Fruit fly (Drosophila melanogaster) whole organism, embryonic: ENCODE results near the gene CG17625.

Experiments used
- ATbp ChIP-seq: fragments of 200-800 bp; sonication (Bioruptor generic); optimal IDR thresholded peaks from 2 replicates; lab custom pipeline; 2017; ENCODE audit warnings: missing biosample characterization, mild to moderate bottlenecking, missing genetic modification characterization, missing genetic modification reagents
- BEAF-32 ChIP-seq: fragments of 200-800 bp; sonication (Bioruptor generic); optimal IDR thresholded peaks from 3 replicates; lab custom pipeline; 2017; ENCODE audit warnings: missing biosample characterization, missing genetic modification characterization, mild to moderate bottlenecking, moderate library complexity, missing genetic modification reagents
- C15 ChIP-seq: fragments of 200-800 bp; sonication (Bioruptor generic); IDR thresholded peaks from 3 replicates; pipeline ENCODE4 v1.3.6; 2022; ENCODE audit warnings: missing biosample characterization, missing genetic modification characterization
- CG11398 ChIP-seq: fragments of 200-800 bp; sonication (Bioruptor generic); optimal IDR thresholded peaks from 2 replicates; lab custom pipeline; 2016; ENCODE audit warnings: missing biosample characterization, missing genetic modification characterization
- CG11560 ChIP-seq: fragments of 200-800 bp; sonication (Bioruptor generic); IDR thresholded peaks from 3 replicates; pipeline ENCODE4 v1.3.6; 2022; ENCODE audit warnings: missing biosample characterization, missing genetic modification characterization
- CG13624 ChIP-seq: fragments of 200-800 bp; sonication (Bioruptor generic); optimal IDR thresholded peaks from 2 replicates; lab custom pipeline; 2016; ENCODE audit warnings: missing biosample characterization, missing genetic modification characterization
- CG16815 ChIP-seq: fragments of 200-800 bp; sonication (Bioruptor generic); optimal IDR thresholded peaks from 3 replicates; lab custom pipeline; 2017; ENCODE audit warnings: missing biosample characterization, mild to moderate bottlenecking, missing genetic modification characterization
- CG17385 ChIP-seq: fragments of 200-800 bp; sonication (Bioruptor generic); optimal IDR thresholded peaks from 3 replicates; lab custom pipeline; 2018; ENCODE audit warnings: missing biosample characterization, mild to moderate bottlenecking, missing genetic modification characterization
- CG2889 ChIP-seq: fragments of 200-800 bp; sonication (Bioruptor generic); IDR thresholded peaks from 3 replicates; pipeline ENCODE4 v1.3.6; 2022; ENCODE audit warnings: missing biosample characterization, missing genetic modification characterization
- CG31365 ChIP-seq: fragments of 200-800 bp; sonication (Bioruptor generic); optimal IDR thresholded peaks from 2 replicates; lab custom pipeline; 2018; ENCODE audit warnings: missing biosample characterization, mild to moderate bottlenecking, missing genetic modification characterization
- CG3847 ChIP-seq: fragments of 200-800 bp; sonication (Bioruptor generic); IDR thresholded peaks from 2 replicates; pipeline ENCODE4 v1.3.6; 2022; ENCODE audit warnings: missing biosample characterization, missing genetic modification characterization
- CG4360 ChIP-seq: fragments of 200-800 bp; sonication (Bioruptor generic); IDR thresholded peaks from 2 replicates; pipeline ENCODE4 v1.3.6; 2022; ENCODE audit warnings: missing biosample characterization, missing genetic modification characterization
- CG6175 ChIP-seq: fragments of 200-800 bp; sonication (Bioruptor generic); IDR thresholded peaks from 3 replicates; pipeline ENCODE4 v1.3.6; 2022; ENCODE audit warnings: missing biosample characterization, missing genetic modification characterization
- CG6791 ChIP-seq: fragments of 200-800 bp; sonication (Bioruptor generic); IDR thresholded peaks from 3 replicates; pipeline ENCODE4 v1.3.6; 2022; ENCODE audit warnings: missing biosample characterization, missing genetic modification characterization; ENCODE audit not compliant: partially characterized antibody
- CG7372 ChIP-seq: fragments of 200-800 bp; sonication (Bioruptor generic); IDR thresholded peaks from 2 replicates; pipeline ENCODE4 v1.3.6; 2022; ENCODE audit warnings: missing biosample characterization, missing genetic modification characterization
- CG9215 ChIP-seq: fragments of 200-800 bp; sonication (Bioruptor generic); IDR thresholded peaks from 2 replicates; pipeline ENCODE4 v1.3.6; 2022; ENCODE audit warnings: missing biosample characterization, missing genetic modification characterization
- CG9609 ChIP-seq: fragments of 200-800 bp; sonication (Bioruptor generic); optimal IDR thresholded peaks from 3 replicates; lab custom pipeline; 2016; ENCODE audit warnings: missing biosample characterization, missing genetic modification characterization
- CG9727 ChIP-seq: fragments of 200-800 bp; sonication (Bioruptor generic); optimal IDR thresholded peaks from 3 replicates; lab custom pipeline; 2017; ENCODE audit warnings: missing biosample characterization, mild to moderate bottlenecking, missing genetic modification characterization
- Dip3 ChIP-seq: fragments of 200-800 bp; sonication (Bioruptor generic); optimal IDR thresholded peaks from 3 replicates; lab custom pipeline; 2016; ENCODE audit warnings: missing biosample characterization, missing genetic modification characterization
- Doc2 ChIP-seq: fragments of 200-800 bp; sonication (Bioruptor generic); IDR thresholded peaks from 2 replicates; pipeline ENCODE4 v1.3.6; 2022; ENCODE audit warnings: missing biosample characterization, missing genetic modification characterization
- Doc3 ChIP-seq: fragments of 200-800 bp; sonication (Bioruptor generic); IDR thresholded peaks from 3 replicates; pipeline ENCODE4 v1.3.6; 2022; ENCODE audit warnings: missing biosample characterization, missing genetic modification characterization; ENCODE audit not compliant: partially characterized antibody
- Fer1 ChIP-seq: fragments of 200-800 bp; sonication (Bioruptor generic); optimal IDR thresholded peaks from 2 replicates; lab custom pipeline; 2017; ENCODE audit warnings: missing biosample characterization, mild to moderate bottlenecking, missing genetic modification characterization
- Fer3 ChIP-seq: fragments of 200-800 bp; sonication (Bioruptor generic); optimal IDR thresholded peaks from 2 replicates; lab custom pipeline; 2018; ENCODE audit warnings: missing biosample characterization, mild to moderate bottlenecking, missing genetic modification characterization, moderate library complexity
- Myb ChIP-seq: fragments of 200-800 bp; sonication (Bioruptor generic); optimal IDR thresholded peaks from 2 replicates; lab custom pipeline; 2016; ENCODE audit warnings: missing biosample characterization, missing genetic modification characterization
- NC2α ChIP-seq: fragments of 200-800 bp; sonication (Bioruptor generic); optimal IDR thresholded peaks from 2 replicates; lab custom pipeline; 2016; ENCODE audit warnings: missing biosample characterization, missing genetic modification characterization
- Oli ChIP-seq: fragments of 200-800 bp; sonication (Bioruptor generic); optimal IDR thresholded peaks from 2 replicates; lab custom pipeline; 2018; ENCODE audit warnings: missing biosample characterization, mild to moderate bottlenecking, missing genetic modification characterization, moderate library complexity
- Sox100B ChIP-seq: fragments of 200-800 bp; sonication (Bioruptor generic); optimal IDR thresholded peaks from 3 replicates; lab custom pipeline; 2018; ENCODE audit warnings: missing biosample characterization, mild to moderate bottlenecking, missing genetic modification characterization
- TFAM ChIP-seq: fragments of 200-800 bp; sonication (Bioruptor generic); optimal IDR thresholded peaks from 2 replicates; lab custom pipeline; 2017; ENCODE audit warnings: missing biosample characterization, missing genetic modification characterization, inconsistent platforms
- Usf ChIP-seq: fragments of 200-800 bp; sonication (Bioruptor generic); optimal IDR thresholded peaks from 2 replicates; lab custom pipeline; 2017; ENCODE audit warnings: missing genotype, missing biosample characterization, missing genetic modification characterization
- ap ChIP-seq: fragments of 200-800 bp; sonication (Bioruptor generic); IDR thresholded peaks from 2 replicates; pipeline ENCODE4 v1.3.6; 2022; ENCODE audit warnings: missing biosample characterization, missing genetic modification characterization
- ara ChIP-seq: fragments of 200-800 bp; sonication (Bioruptor generic); IDR thresholded peaks from 2 replicates; pipeline ENCODE4 v1.3.6; 2022; ENCODE audit warnings: missing biosample characterization, missing genetic modification characterization
- ash1 ChIP-seq: fragments of 200-800 bp; sonication (Bioruptor generic); optimal IDR thresholded peaks from 2 replicates; lab custom pipeline; 2018; ENCODE audit warnings: missing biosample characterization, mild to moderate bottlenecking, missing genetic modification characterization
- ato ChIP-seq: fragments of 200-800 bp; sonication (Bioruptor generic); IDR thresholded peaks from 2 replicates; pipeline ENCODE4 v1.3.6; 2022; ENCODE audit warnings: missing biosample characterization, missing genetic modification characterization; ENCODE audit not compliant: partially characterized antibody
- bbx ChIP-seq: fragments of 200-800 bp; sonication (Bioruptor generic); IDR thresholded peaks from 2 replicates; pipeline ENCODE4 v1.3.6; 2022; ENCODE audit warnings: missing biosample characterization, missing genetic modification characterization; ENCODE audit not compliant: partially characterized antibody
- corto ChIP-seq: fragments of 200-800 bp; sonication (Bioruptor generic); optimal IDR thresholded peaks from 2 replicates; lab custom pipeline; 2016; ENCODE audit warnings: missing biosample characterization, mild to moderate bottlenecking, missing genetic modification characterization, moderate library complexity
- dm ChIP-seq: fragments of 200-800 bp; sonication (Bioruptor generic); optimal IDR thresholded peaks from 3 replicates; lab custom pipeline; 2016; ENCODE audit warnings: missing biosample characterization, missing genetic modification characterization
- dmrt99B ChIP-seq: fragments of 200-800 bp; sonication (Bioruptor generic); optimal IDR thresholded peaks from 2 replicates; lab custom pipeline; 2018; ENCODE audit warnings: missing biosample characterization, mild to moderate bottlenecking, missing genetic modification characterization, moderate library complexity
- gfzf ChIP-seq: fragments of 200-800 bp; sonication (Bioruptor generic); optimal IDR thresholded peaks from 2 replicates; lab custom pipeline; 2016; ENCODE audit warnings: missing biosample characterization, mild to moderate bottlenecking, missing genetic modification characterization, moderate library complexity
- h ChIP-seq: fragments of >200 bp; optimal IDR thresholded peaks from 2 replicates; lab custom pipeline; 2017
- kni ChIP-seq: fragments of 200-800 bp; sonication (Bioruptor generic); optimal IDR thresholded peaks from 3 replicates; lab custom pipeline; 2017; ENCODE audit warnings: mild to moderate bottlenecking, missing biosample characterization, missing genetic modification reagents, missing genetic modification characterization
- mam ChIP-seq: fragments of 200-800 bp; sonication (Bioruptor generic); optimal IDR thresholded peaks from 3 replicates; lab custom pipeline; 2016; ENCODE audit warnings: missing biosample characterization, missing genetic modification characterization
- nerfin-1 ChIP-seq: fragments of 200-800 bp; sonication (Bioruptor generic); optimal IDR thresholded peaks from 3 replicates; lab custom pipeline; 2019; ENCODE audit warnings: missing biosample characterization, mild to moderate bottlenecking, missing genetic modification characterization, moderate library complexity
- nerfin-2 ChIP-seq: fragments of 200-800 bp; sonication (Bioruptor generic); IDR thresholded peaks from 2 replicates; pipeline ENCODE4 v1.3.6; 2022; ENCODE audit warnings: missing biosample characterization, missing genetic modification characterization; ENCODE audit not compliant: partially characterized antibody
- pan ChIP-seq, 4 experiments: fragments of >200 bp in 3 of 4; fragments of 200-800 bp in 1 of 4; sonication (Bioruptor generic) in 1 of 4; optimal IDR thresholded peaks in 3 of 4; IDR thresholded peaks in 1 of 4; 2 replicates each; pipeline versions ENCODE4 v1.3.6 to Lab custom; 2017 to 2022; ENCODE audit warnings: missing biosample characterization in 2 of 4, missing genetic modification characterization in 2 of 4, mixed read lengths in 1 of 4
- schlank ChIP-seq: fragments of 200-800 bp; sonication (Bioruptor generic); optimal IDR thresholded peaks from 2 replicates; lab custom pipeline; 2018; ENCODE audit warnings: missing biosample characterization, mild to moderate bottlenecking, missing genetic modification characterization
- sim ChIP-seq: fragments of 200-800 bp; sonication (Bioruptor generic); IDR thresholded peaks from 2 replicates; pipeline ENCODE4 v1.3.6; 2022; ENCODE audit warnings: missing biosample characterization, missing genetic modification characterization
- sr ChIP-seq: fragments of 200-800 bp; sonication (Bioruptor generic); IDR thresholded peaks from 3 replicates; pipeline ENCODE4 v1.3.6; 2022; ENCODE audit warnings: missing biosample characterization, missing genetic modification characterization
- toy ChIP-seq: fragments of 200-800 bp; sonication (Bioruptor generic); IDR thresholded peaks from 2 replicates; pipeline ENCODE4 v1.3.6; 2022; ENCODE audit warnings: missing biosample characterization, missing genetic modification characterization
- trh ChIP-seq: fragments of 200-800 bp; sonication (Bioruptor generic); optimal IDR thresholded peaks from 2 replicates; lab custom pipeline; 2016; ENCODE audit warnings: missing biosample characterization, missing genetic modification characterization
- yki ChIP-seq: fragments of >200 bp; optimal IDR thresholded peaks from 3 replicates; lab custom pipeline; 2018
- zen ChIP-seq: fragments of 200-800 bp; sonication (Bioruptor generic); optimal IDR thresholded peaks from 3 replicates; lab custom pipeline; 2018; ENCODE audit warnings: missing biosample characterization, mild to moderate bottlenecking, missing genetic modification characterization, moderate library complexity

CG17625 gene

dm6 chr3R:22690311-22690710, 3.7 kb downstream of the CG17625 start, which contains the start of the genes wfs1 and Nup133 (continued):
- TF ChIP-seq CG6175 (GFP tag; lab: Robert Waterston, UW) (no peak), gfzf (GFP tag; lab: Kevin White, UChicago) (no peak), NC2α (GFP tag; lab: Kevin White, UChicago) (no peak), CG11560 (tag; lab: Robert Waterston, UW) (no peak; the same call in 2 of the 3 replicates), CG16815 (GFP tag; lab: Kevin White, UChicago) (peak; percentile 37), CG6791 (GFP tag; lab: Robert Waterston, UW) (peak; percentile 79), CG3847 (GFP tag; lab: Robert Waterston, UW) (peak; percentile 75), ara (0 out of 2 replicates have a peak, but pooled peaks have one; percentile 5), TFAM (GFP tag; lab: Kevin White, UChicago) (no peak), corto (GFP tag; lab: Kevin White, UChicago) (no peak), h (no peak), Doc3 (GFP tag; lab: Robert Waterston, UW) (peak; percentile 84), pan (optimal IDR thresholded peaks at IDR 0.05; lab: Kevin White, UChicago) (no peak), pan (GFP tag; optimal IDR thresholded peaks at IDR 0.05 in 1 of 2, IDR thresholded peaks at IDR 0.05 in 1 of 2) (peak in 1 of 2 experiments; percentile 70), bbx (GFP tag; lab: Robert Waterston, UW) (peak; percentile 32; the same call in 1 of the 2 replicates), CG31365 (no peak), CG4360 (GFP tag; lab: Robert Waterston, UW) (no peak), ap (GFP tag; lab: Robert Waterston, UW) (no peak), ato (GFP tag; lab: Robert Waterston, UW) (peak; percentile 55; the same call in 1 of the 2 replicates), sr (no peak), Myb (GFP tag; lab: Kevin White, UChicago) (peak; percentile 18), CG7372 (GFP tag; lab: Robert Waterston, UW) (peak; percentile 65), mam (GFP tag; lab: Kevin White, UChicago) (no peak), CG9609 (GFP tag; lab: Kevin White, UChicago) (no peak), CG11398 (GFP tag; lab: Kevin White, UChicago) (no peak), schlank (tag; lab: Kevin White, UChicago) (no peak), kni (no peak), Usf (GFP tag; lab: Kevin White, UChicago) (peak; percentile 46), nerfin-1 (peak; percentile 85), Dip3 (GFP tag; lab: Kevin White, UChicago) (no peak), Fer3 (tag; lab: Kevin White, UChicago) (peak; percentile 81), CG13624 (GFP tag; lab: Kevin White, UChicago) (no peak), toy (no peak), dm (no peak), ash1 (no peak), Sox100B (no peak), C15 (0 out of 3 replicates have a peak, but pooled peaks have one; percentile 48), yki (no peak), Oli (tag; lab: Kevin White, UChicago) (peak; percentile 66), trh (GFP tag; lab: Kevin White, UChicago) (peak; percentile 42), CG9215 (peak; percentile 64), BEAF-32 (peak; percentile 81), Doc2 (GFP tag; lab: Robert Waterston, UW) (no peak), nerfin-2 (GFP tag; lab: Robert Waterston, UW) (peak; percentile 58), zen (peak; percentile 86), ATbp (GFP tag; lab: Kevin White, UChicago) (peak; percentile 48), sim (no peak), Fer1 (GFP tag; lab: Kevin White, UChicago) (no peak), CG2889 (GFP tag; lab: Robert Waterston, UW) (no peak), dmrt99B (tag; lab: Kevin White, UChicago) (no peak), CG9727 (GFP tag; lab: Kevin White, UChicago) (peak; percentile 86), CG17385 (GFP tag; lab: Kevin White, UChicago) (no peak)
